Worm (Caenorhabditis elegans) whole organism, L4 larva: ENCODE results near the gene psa-3.

Experiments
- F37D6.2 ChIP-seq: sonication (generic microtip); optimal IDR thresholded peaks from 2 replicates; lab custom pipeline; 2016; ENCODE audit warnings: mild to moderate bottlenecking, missing genetic modification characterization, missing compliant biosample characterization
- F49E8.2 ChIP-seq: sonication (generic microtip); optimal IDR thresholded peaks from 2 replicates; lab custom pipeline; 2016; ENCODE audit warnings: missing compliant biosample characterization, mild to moderate bottlenecking, missing genetic modification characterization, borderline replicate concordance
- T26A8.4 ChIP-seq: fragments of 200-800 bp; sonication (Bioruptor generic); IDR thresholded peaks from 2 replicates; pipeline ENCODE4 v1.3.6; 2022; ENCODE audit warnings: missing genetic modification characterization, missing compliant biosample characterization
- Y105C5A.15 ChIP-seq: fragments of 200-800 bp; sonication (Bioruptor generic); IDR thresholded peaks from 2 replicates; pipeline ENCODE4 v1.3.6; 2022; ENCODE audit warnings: missing genetic modification characterization, missing compliant biosample characterization
- Y5F2A.4 ChIP-seq: fragments of 200-800 bp; sonication (Bioruptor generic); optimal IDR thresholded peaks from 2 replicates; lab custom pipeline; 2018; ENCODE audit warnings: mild to moderate bottlenecking, missing genetic modification characterization, missing compliant biosample characterization
- ZK337.2 ChIP-seq: fragments of 200-800 bp; sonication (Bioruptor generic); IDR thresholded peaks from 2 replicates; pipeline ENCODE4 v1.3.6; 2022; ENCODE audit warnings: missing genetic modification reagents, missing genetic modification characterization, missing compliant biosample characterization
- aha-1 ChIP-seq: fragments of 150-350 bp; peaks from one replicate; lab custom pipeline; 2014; ENCODE audit warnings: missing biosample characterization, missing genetic modification characterization
- arid-1 ChIP-seq: fragments of 200-800 bp; sonication (Bioruptor generic); conservative IDR thresholded peaks from 2 replicates; pipeline ENCODE4 v1.3.6; 2022; ENCODE audit warnings: missing genetic modification reagents, missing genetic modification characterization, missing compliant biosample characterization
- attf-4 ChIP-seq: sonication (generic microtip); optimal IDR thresholded peaks from 3 replicates; lab custom pipeline; 2017; ENCODE audit warnings: missing biosample characterization, missing genetic modification characterization
- ceh-62 ChIP-seq: sonication (generic microtip); optimal IDR thresholded peaks from 2 replicates; lab custom pipeline; 2017; ENCODE audit warnings: missing biosample characterization, missing genetic modification characterization
- cey-2 ChIP-seq: sonication (generic microtip); optimal IDR thresholded peaks from 3 replicates; lab custom pipeline; 2017; ENCODE audit warnings: missing genetic modification characterization, mild to moderate bottlenecking, missing compliant biosample characterization, antibody characterized with exemption, borderline replicate concordance; ENCODE audit not compliant: insufficient read depth
- ctbp-1 ChIP-seq: fragments of 200-800 bp; sonication (Bioruptor generic); IDR thresholded peaks from 2 replicates; pipeline ENCODE4 v1.3.6; 2022; ENCODE audit warnings: missing genetic modification reagents, missing genetic modification characterization, missing compliant biosample characterization
- daf-12 ChIP-seq: fragments of 150-350 bp; optimal IDR thresholded peaks from 2 replicates; lab custom pipeline; 2014; ENCODE audit warnings: missing biosample characterization, missing genetic modification reagents, missing genetic modification characterization
- daf-16 ChIP-seq, 3 experiments: sonication (generic microtip); optimal IDR thresholded peaks; 2 replicates each; lab custom pipeline; 2016 to 2017; ENCODE audit warnings: missing genetic modification characterization in 3 of 3, missing genetic modification reagents in 3 of 3, mild to moderate bottlenecking in 2 of 3, missing compliant biosample characterization in 2 of 3, missing biosample characterization in 1 of 3, moderate library complexity in 1 of 3
- daf-19 ChIP-seq: fragments of 200-800 bp; sonication (Bioruptor generic); conservative IDR thresholded peaks from 2 replicates; pipeline ENCODE4 v1.3.6; 2022; ENCODE audit warnings: missing genetic modification characterization, missing compliant biosample characterization
- daf-8 ChIP-seq: fragments of 200-800 bp; sonication (Bioruptor generic); IDR thresholded peaks from 2 replicates; pipeline ENCODE4 v1.3.6; 2022; ENCODE audit warnings: missing genetic modification characterization, missing compliant biosample characterization
- duxl-1 ChIP-seq: sonication (generic microtip); optimal IDR thresholded peaks from 2 replicates; lab custom pipeline; 2016; ENCODE audit warnings: mild to moderate bottlenecking, missing genetic modification characterization, moderate library complexity, missing compliant biosample characterization; ENCODE audit not compliant: poor library complexity
- dve-1 ChIP-seq: sonication (generic microtip); optimal IDR thresholded peaks from 2 replicates; lab custom pipeline; 2017; ENCODE audit warnings: antibody characterized with exemption, mild to moderate bottlenecking, missing genetic modification characterization, missing compliant biosample characterization; ENCODE audit not compliant: insufficient read depth
- egl-27 ChIP-seq: sonication (generic microtip); optimal IDR thresholded peaks from 3 replicates; lab custom pipeline; 2017; ENCODE audit warnings: missing biosample characterization, missing genetic modification reagents, missing genetic modification characterization
- gei-8 ChIP-seq: fragments of 200-800 bp; sonication (Bioruptor generic); optimal IDR thresholded peaks from 2 replicates; lab custom pipeline; 2018; ENCODE audit warnings: mild to moderate bottlenecking, missing genetic modification characterization, missing compliant biosample characterization
- hlh-11 ChIP-seq: fragments of 200-800 bp; sonication (Bioruptor generic); optimal IDR thresholded peaks from 2 replicates; lab custom pipeline; 2018; ENCODE audit warnings: mild to moderate bottlenecking, missing genetic modification characterization, missing compliant biosample characterization
- hmg-1.1 ChIP-seq: fragments of 200-800 bp; sonication (Bioruptor generic); IDR thresholded peaks from 2 replicates; pipeline ENCODE4 v1.3.6; 2022; ENCODE audit warnings: missing genetic modification reagents, missing genetic modification characterization, missing compliant biosample characterization
- jun-1 ChIP-seq: fragments of 150-350 bp; optimal IDR thresholded peaks from 2 replicates; lab custom pipeline; 2014; ENCODE audit warnings: missing biosample characterization, missing genetic modification reagents, missing genetic modification characterization
- lin-15B ChIP-seq: fragments of 150-350 bp; sonication (generic microtip); optimal IDR thresholded peaks from 3 replicates; lab custom pipeline; 2014; ENCODE audit warnings: missing biosample characterization, missing genetic modification characterization
- lin-38 ChIP-seq: fragments of 200-800 bp; sonication (Bioruptor generic); IDR thresholded peaks from 2 replicates; pipeline ENCODE4 v1.3.6; 2022; ENCODE audit warnings: missing genetic modification reagents, missing genetic modification characterization, missing compliant biosample characterization
- madf-5 ChIP-seq, 2 experiments: fragments of 200-800 bp; sonication (Bioruptor generic); IDR thresholded peaks; 2 replicates each; pipeline ENCODE4 v1.3.6; 2022; ENCODE audit warnings: missing compliant biosample characterization in 2 of 2, missing genetic modification characterization in 2 of 2
- mep-1 ChIP-seq: fragments of 150-350 bp; sonication (generic microtip); optimal IDR thresholded peaks from 3 replicates; lab custom pipeline; 2014; ENCODE audit warnings: missing biosample characterization, missing genetic modification characterization
- mes-2 ChIP-seq: sonication (generic microtip); optimal IDR thresholded peaks from 2 replicates; lab custom pipeline; 2016; ENCODE audit warnings: missing genotype, mild to moderate bottlenecking, missing genetic modification characterization, missing compliant biosample characterization; ENCODE audit not compliant: poor library complexity, severe bottlenecking
- mxl-2 ChIP-seq: fragments of 200-800 bp; sonication (Bioruptor generic); conservative IDR thresholded peaks from 2 replicates; pipeline ENCODE4 v1.3.6; 2022; ENCODE audit warnings: missing genetic modification reagents, missing genetic modification characterization, missing compliant biosample characterization
- nhr-102 ChIP-seq: sonication (generic microtip); optimal IDR thresholded peaks from 2 replicates; lab custom pipeline; 2016; ENCODE audit warnings: mild to moderate bottlenecking, missing genetic modification characterization, moderate library complexity, missing compliant biosample characterization
- nhr-111 ChIP-seq: fragments of 200-800 bp; sonication (Bioruptor generic); optimal IDR thresholded peaks from 2 replicates; lab custom pipeline; 2018; ENCODE audit warnings: mild to moderate bottlenecking, missing genetic modification characterization, missing compliant biosample characterization
- nhr-237 ChIP-seq: sonication (generic microtip); optimal IDR thresholded peaks from 2 replicates; lab custom pipeline; 2017; ENCODE audit warnings: missing biosample characterization, missing genetic modification characterization
- nhr-25 ChIP-seq: sonication (generic microtip); optimal IDR thresholded peaks from 2 replicates; lab custom pipeline; 2017; ENCODE audit warnings: missing genetic modification characterization, mild to moderate bottlenecking, missing compliant biosample characterization, antibody characterized with exemption, moderate library complexity, borderline replicate concordance; ENCODE audit not compliant: insufficient read depth
- nhr-28 ChIP-seq: fragments of 150-350 bp; optimal IDR thresholded peaks from 2 replicates; lab custom pipeline; 2014; ENCODE audit warnings: missing biosample characterization, missing genetic modification characterization
- nhr-48 ChIP-seq: sonication (generic microtip); optimal IDR thresholded peaks from 2 replicates; lab custom pipeline; 2016; ENCODE audit warnings: mild to moderate bottlenecking, missing genetic modification characterization, missing compliant biosample characterization
- nhr-6 ChIP-seq: fragments of 150-350 bp; optimal IDR thresholded peaks from 2 replicates; lab custom pipeline; 2014; ENCODE audit warnings: missing biosample characterization, missing genetic modification characterization
- nhr-77 ChIP-seq: fragments of 150-350 bp; optimal IDR thresholded peaks from 2 replicates; lab custom pipeline; 2014; ENCODE audit warnings: missing biosample characterization, missing genetic modification characterization
- rbr-2 ChIP-seq: sonication (generic microtip); optimal IDR thresholded peaks from 2 replicates; lab custom pipeline; 2016; ENCODE audit warnings: missing genotype, missing genetic modification characterization, missing compliant biosample characterization
- saeg-2 ChIP-seq: fragments of 200-800 bp; sonication (Bioruptor generic); IDR thresholded peaks from 2 replicates; pipeline ENCODE4 v1.3.6; 2022; ENCODE audit warnings: missing genetic modification reagents, missing genetic modification characterization, missing compliant biosample characterization
- skn-1 ChIP-seq: fragments of 150-350 bp; optimal IDR thresholded peaks from 2 replicates; lab custom pipeline; 2014; ENCODE audit warnings: missing biosample characterization, missing genetic modification characterization
- snpc-4 ChIP-seq: fragments of 150-350 bp; optimal IDR thresholded peaks from 2 replicates; lab custom pipeline; 2014; ENCODE audit warnings: missing biosample characterization, missing genetic modification characterization
- spr-1 ChIP-seq: sonication (generic microtip); optimal IDR thresholded peaks from 2 replicates; lab custom pipeline; 2016; ENCODE audit warnings: mild to moderate bottlenecking, missing genetic modification characterization, missing compliant biosample characterization
- spr-3 ChIP-seq: fragments of 200-800 bp; sonication (Bioruptor generic); optimal IDR thresholded peaks from 2 replicates; lab custom pipeline; 2018; ENCODE audit warnings: mild to moderate bottlenecking, missing genetic modification characterization, missing compliant biosample characterization
- tag-97 ChIP-seq: fragments of 200-800 bp; sonication (Bioruptor generic); IDR thresholded peaks from 2 replicates; pipeline ENCODE4 v1.3.6; 2022; ENCODE audit warnings: missing genetic modification characterization, missing compliant biosample characterization
- unc-62 ChIP-seq, 3 experiments: fragments of 150-350 bp in 1 of 3; sonication (generic microtip); optimal IDR thresholded peaks in 2 of 3; peaks in 1 of 3; 1 replicate in 1 of 3; 2 replicates in 2 of 3; lab custom pipeline; 2014 to 2017; ENCODE audit warnings: missing biosample characterization in 3 of 3, missing genetic modification characterization in 3 of 3, missing genetic modification reagents in 3 of 3, missing genotype in 1 of 3
- zfp-2 ChIP-seq: sonication (generic microtip); optimal IDR thresholded peaks from 2 replicates; lab custom pipeline; 2016; ENCODE audit warnings: mild to moderate bottlenecking, missing genetic modification characterization, missing compliant biosample characterization
- zip-11 ChIP-seq: fragments of 200-800 bp; sonication (Bioruptor generic); IDR thresholded peaks from 2 replicates; pipeline ENCODE4 v1.3.6; 2022; ENCODE audit warnings: missing genetic modification characterization, missing compliant biosample characterization
- ztf-11 ChIP-seq: fragments of 150-350 bp; optimal IDR thresholded peaks from 2 replicates; lab custom pipeline; 2014; ENCODE audit warnings: missing biosample characterization, missing genetic modification characterization
- ztf-7 ChIP-seq: fragments of 150-350 bp; optimal IDR thresholded peaks from 2 replicates; lab custom pipeline; 2014; ENCODE audit warnings: missing biosample characterization, missing genetic modification characterization

psa-3 gene

DNA sequence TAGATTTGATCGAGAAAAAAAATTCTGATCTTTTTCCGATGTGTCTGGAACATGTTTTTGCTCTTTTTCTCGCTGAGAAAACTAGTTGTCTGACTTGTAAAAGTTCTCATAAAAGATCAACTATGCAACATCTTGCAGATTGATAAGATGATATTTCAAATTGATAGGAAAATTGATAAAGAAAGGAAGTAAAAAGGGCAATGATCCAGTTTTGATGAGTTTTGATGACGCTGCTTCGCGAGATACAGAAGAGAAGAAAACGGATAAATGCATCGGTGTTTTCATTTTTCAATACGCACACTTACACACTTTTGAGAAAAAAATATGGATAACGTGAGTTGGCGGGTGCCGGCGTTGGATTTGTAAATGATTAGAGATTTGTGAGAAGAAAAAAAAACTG, 32.4 kb upstream of the psa-3 start (continued):
- TF ChIP-seq nhr-28 (peak; percentile 60), zfp-2 (tag; lab: Kevin White, UChicago) (no peak)

DNA sequence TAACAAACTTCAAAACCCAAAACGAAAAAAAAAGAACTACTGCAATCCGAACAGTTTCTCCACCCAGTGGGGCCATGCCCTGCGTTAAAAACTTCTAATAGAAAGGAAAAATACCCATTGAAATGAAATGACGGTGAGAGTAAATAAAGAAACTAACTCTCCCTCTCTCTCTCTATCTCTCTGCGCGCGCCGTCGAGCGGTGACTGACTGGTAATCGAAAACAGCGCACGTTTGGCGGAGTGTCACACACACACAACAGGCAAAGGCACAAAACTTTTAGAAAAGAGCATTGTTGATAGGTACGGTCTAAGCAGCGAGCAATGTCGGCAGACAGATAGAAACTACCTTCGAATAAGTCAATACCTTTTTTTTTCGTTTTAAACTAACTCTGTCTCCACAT, 31.2 kb upstream of the psa-3 start:
- TF ChIP-seq zip-11 (GFP tag; lab: Robert Waterston, UW), result no peak
- peak; percentile 42 for TF ChIP-seq rbr-2 (tag; lab: Kevin White, UChicago)
- TF ChIP-seq spr-3, result no peak
- TF ChIP-seq saeg-2, result no peak
- no peak for TF ChIP-seq ztf-11 (tag; lab: Kevin White, UChicago)
- peak in 1 of 2 experiments; percentile 63 for TF ChIP-seq unc-62 (GFP tag; optimal IDR thresholded peaks at IDR 0.05 in 1 of 2; lab: Kevin White, UChicago)
- TF ChIP-seq unc-62 (tag; optimal IDR thresholded peaks at IDR 0.05; lab: Kevin White, UChicago), result no peak
- no peak for TF ChIP-seq duxl-1
- no peak for TF ChIP-seq Y105C5A.15 (GFP tag; lab: Robert Waterston, UW)
- peak; percentile 4 for TF ChIP-seq nhr-6 (tag; lab: Kevin White, UChicago)
- TF ChIP-seq ceh-62 (tag; lab: Kevin White, UChicago), result no peak
- no peak for TF ChIP-seq daf-12 (tag; lab: Kevin White, UChicago)
- TF ChIP-seq gei-8 (GFP tag; lab: Kevin White, UChicago), result no peak
- no peak for TF ChIP-seq daf-16 (GFP tag; optimal IDR thresholded peaks at IDR 0.05; lab: Kevin White, UChicago)
- peak; percentile 85 for TF ChIP-seq daf-16 (tag; optimal IDR thresholded peaks at IDR 0.05; lab: Kevin White, UChicago)
- no peak for TF ChIP-seq spr-1 (tag; lab: Kevin White, UChicago)
- no peak for TF ChIP-seq nhr-48 (tag; lab: Kevin White, UChicago)
- no peak for TF ChIP-seq attf-4
- no peak for TF ChIP-seq arid-1 (GFP tag; lab: Robert Waterston, UW)
- no peak for TF ChIP-seq madf-5 (GFP tag; IDR thresholded peaks at IDR 0.05; lab: Robert Waterston, UW)
- TF ChIP-seq aha-1 (tag; lab: Kevin White, UChicago), result peak; percentile 11
- no peak for TF ChIP-seq mxl-2 (GFP tag; lab: Robert Waterston, UW)
- no peak for TF ChIP-seq daf-19
- TF ChIP-seq nhr-102, result no peak
- no peak for TF ChIP-seq hmg-1.1 (GFP tag; lab: Robert Waterston, UW)
- TF ChIP-seq mep-1 (tag; lab: Kevin White, UChicago), result peak; percentile 30
- TF ChIP-seq lin-15B (tag; lab: Kevin White, UChicago), result no peak
- peak; percentile 40 for TF ChIP-seq dve-1 (tag; lab: Kevin White, UChicago)
- no peak for TF ChIP-seq Y5F2A.4 (GFP tag; lab: Kevin White, UChicago)
- TF ChIP-seq ZK337.2, result no peak
- TF ChIP-seq lin-38 (GFP tag; lab: Robert Waterston, UW), result no peak
- no peak for TF ChIP-seq egl-27
- TF ChIP-seq cey-2, result no peak
- no peak for TF ChIP-seq nhr-111 (GFP tag; lab: Kevin White, UChicago)
- no peak for TF ChIP-seq tag-97 (GFP tag; lab: Robert Waterston, UW)
- no peak for TF ChIP-seq skn-1 (tag; lab: Kevin White, UChicago)
- TF ChIP-seq F49E8.2 (tag; lab: Kevin White, UChicago), result no peak
- no peak for TF ChIP-seq daf-8 (GFP tag; lab: Robert Waterston, UW)
- no peak for TF ChIP-seq nhr-237 (tag; lab: Kevin White, UChicago)
- no peak for TF ChIP-seq ctbp-1
- TF ChIP-seq hlh-11, result peak; percentile 59
- TF ChIP-seq nhr-77 (tag; lab: Kevin White, UChicago), result peak; percentile 65
- TF ChIP-seq nhr-25 (tag; lab: Kevin White, UChicago), result no peak
- peak; percentile 55 for TF ChIP-seq mes-2 (tag; lab: Kevin White, UChicago)
- no peak for TF ChIP-seq jun-1 (tag; lab: Kevin White, UChicago)
- TF ChIP-seq F37D6.2 (tag; lab: Kevin White, UChicago), result no peak
- TF ChIP-seq T26A8.4 (GFP tag; lab: Robert Waterston, UW), result no peak
- no peak for TF ChIP-seq snpc-4 (tag; lab: Kevin White, UChicago)
- no peak for TF ChIP-seq ztf-7 (tag; lab: Kevin White, UChicago)
